Worm (Caenorhabditis elegans) whole organism, L2 larva: ENCODE measurements around the gene fbxa-184.

Experiments
- aly-2 ChIP-seq: fragments of 150-350 bp; optimal IDR thresholded peaks from 2 replicates; lab custom pipeline; 2014; ENCODE audit warnings: missing biosample characterization, missing genetic modification characterization
- ama-1 ChIP-seq: fragments of 150-350 bp; optimal IDR thresholded peaks from 2 replicates; lab custom pipeline; 2018; ENCODE audit warnings: inconsistent platforms
- blmp-1 ChIP-seq: sonication (generic microtip); optimal IDR thresholded peaks from 2 replicates; lab custom pipeline; 2017; ENCODE audit warnings: missing genetic modification characterization, mild to moderate bottlenecking, missing compliant biosample characterization, antibody characterized with exemption, moderate library complexity; ENCODE audit not compliant: insufficient read depth
- ceh-16 ChIP-seq: fragments of 150-350 bp; optimal IDR thresholded peaks from 2 replicates; lab custom pipeline; 2014; ENCODE audit warnings: missing biosample characterization, missing genetic modification characterization
- crh-2 ChIP-seq: sonication (generic microtip); optimal IDR thresholded peaks from 2 replicates; lab custom pipeline; 2017; ENCODE audit warnings: missing biosample characterization, missing genetic modification characterization
- elt-3 ChIP-seq: sonication (generic microtip); optimal IDR thresholded peaks from 2 replicates; lab custom pipeline; 2017; ENCODE audit warnings: missing biosample characterization, missing genetic modification characterization
- nhr-12 ChIP-seq: fragments of 150-350 bp; optimal IDR thresholded peaks from 2 replicates; lab custom pipeline; 2014; ENCODE audit warnings: missing biosample characterization, missing genetic modification characterization
- nhr-23 ChIP-seq: fragments of 150-350 bp; optimal IDR thresholded peaks from 2 replicates; lab custom pipeline; 2014; ENCODE audit warnings: missing biosample characterization, missing genetic modification reagents, missing genetic modification characterization
- peb-1 ChIP-seq: fragments of 150-350 bp; optimal IDR thresholded peaks from 2 replicates; lab custom pipeline; 2014; ENCODE audit warnings: missing biosample characterization, missing genetic modification characterization
- skn-1 ChIP-seq: sonication (generic microtip); optimal IDR thresholded peaks from 2 replicates; lab custom pipeline; 2017; ENCODE audit warnings: missing biosample characterization, missing genetic modification characterization
- snpc-4 ChIP-seq: fragments of 150-350 bp; optimal IDR thresholded peaks from 2 replicates; lab custom pipeline; 2014; ENCODE audit warnings: missing biosample characterization, missing genetic modification characterization
- unc-62 ChIP-seq: fragments of 150-350 bp; optimal IDR thresholded peaks from 2 replicates; lab custom pipeline; 2014; ENCODE audit warnings: missing biosample characterization, missing genetic modification reagents, missing genetic modification characterization
- zag-1 ChIP-seq: fragments of 150-350 bp; optimal IDR thresholded peaks from 2 replicates; lab custom pipeline; 2014; ENCODE audit warnings: missing biosample characterization, missing genetic modification characterization
- ztf-4 ChIP-seq: fragments of 150-350 bp; optimal IDR thresholded peaks from 2 replicates; lab custom pipeline; 2014; ENCODE audit warnings: missing biosample characterization, missing genetic modification characterization

ce11 chrII:1670985-1671384 is 39.1 kb upstream of the fbxa-184 start:
- TF ChIP-seq blmp-1 (tag; lab: Kevin White, UChicago): no peak
- no peak for TF ChIP-seq skn-1 (tag; lab: Kevin White, UChicago)
- TF ChIP-seq aly-2: no peak
- no peak for TF ChIP-seq nhr-23
- TF ChIP-seq ztf-4 (tag; lab: Kevin White, UChicago): no peak
- TF ChIP-seq crh-2: no peak
- no peak for TF ChIP-seq nhr-12 (tag; lab: Kevin White, UChicago)
- no peak for TF ChIP-seq ceh-16 (tag; lab: Kevin White, UChicago)
- no peak for TF ChIP-seq elt-3 (tag; lab: Kevin White, UChicago)
- no peak for TF ChIP-seq peb-1 (tag; lab: Kevin White, UChicago)
- TF ChIP-seq unc-62 (GFP tag; lab: Kevin White, UChicago): no peak
- no peak for TF ChIP-seq snpc-4 (tag; lab: Kevin White, UChicago)
- TF ChIP-seq ama-1: no peak
- TF ChIP-seq zag-1 (tag; lab: Kevin White, UChicago): no peak
